Fruit fly (Drosophila melanogaster) whole organism, embryonic: ENCODE measurements around the gene Fum1.

Experiments used
- Antp ChIP-seq: fragments of 200-800 bp; sonication (Bioruptor generic); optimal IDR thresholded peaks from 3 replicates; lab custom pipeline; 2016; ENCODE audit warnings: missing biosample characterization, missing genetic modification characterization
- Atf6 ChIP-seq: fragments of 200-800 bp; sonication (Bioruptor generic); IDR thresholded peaks from 2 replicates; pipeline ENCODE4 v1.3.6; 2022; ENCODE audit warnings: missing biosample characterization, missing genetic modification characterization
- BEAF-32 ChIP-seq: fragments of 200-800 bp; sonication (Bioruptor generic); optimal IDR thresholded peaks from 3 replicates; lab custom pipeline; 2017; ENCODE audit warnings: missing biosample characterization, missing genetic modification characterization, mild to moderate bottlenecking, moderate library complexity, missing genetic modification reagents
- Bteb2 ChIP-seq: fragments of 200-800 bp; sonication (Bioruptor generic); optimal IDR thresholded peaks from 2 replicates; lab custom pipeline; 2016; ENCODE audit warnings: missing biosample characterization, missing genetic modification characterization
- CG11504 ChIP-seq: fragments of 200-800 bp; sonication (Bioruptor generic); optimal IDR thresholded peaks from 3 replicates; lab custom pipeline; 2019; ENCODE audit warnings: missing biosample characterization, mild to moderate bottlenecking, missing genetic modification characterization, moderate library complexity
- CG12769 ChIP-seq: fragments of 200-800 bp; sonication (Bioruptor generic); optimal IDR thresholded peaks from 2 replicates; lab custom pipeline; 2019; ENCODE audit warnings: missing biosample characterization, mild to moderate bottlenecking, missing genetic modification characterization, moderate library complexity
- CG13894 ChIP-seq: fragments of 200-800 bp; sonication (Bioruptor generic); optimal IDR thresholded peaks from 3 replicates; lab custom pipeline; 2018; ENCODE audit warnings: missing biosample characterization, mild to moderate bottlenecking, missing genetic modification characterization, moderate library complexity
- CG15011 ChIP-seq: fragments of 200-800 bp; sonication (Bioruptor generic); optimal IDR thresholded peaks from 3 replicates; lab custom pipeline; 2018; ENCODE audit warnings: missing biosample characterization, mild to moderate bottlenecking, missing genetic modification characterization
- CG15514 ChIP-seq: fragments of 200-800 bp; sonication (Bioruptor generic); optimal IDR thresholded peaks from 3 replicates; lab custom pipeline; 2017; ENCODE audit warnings: missing biosample characterization, missing genetic modification characterization, mild to moderate bottlenecking, moderate library complexity, missing genetic modification reagents
- CG18011 ChIP-seq: fragments of 200-800 bp; sonication (Bioruptor generic); optimal IDR thresholded peaks from 2 replicates; lab custom pipeline; 2017; ENCODE audit warnings: missing biosample characterization, missing genetic modification characterization, mild to moderate bottlenecking, moderate library complexity, missing genotype
- CG2889 ChIP-seq: fragments of 200-800 bp; sonication (Bioruptor generic); IDR thresholded peaks from 3 replicates; pipeline ENCODE4 v1.3.6; 2022; ENCODE audit warnings: missing biosample characterization, missing genetic modification characterization
- CG3163 ChIP-seq: fragments of 200-800 bp; sonication (Bioruptor generic); optimal IDR thresholded peaks from 3 replicates; lab custom pipeline; 2016; ENCODE audit warnings: missing biosample characterization, missing genetic modification characterization
- CG32772 ChIP-seq: fragments of 200-800 bp; sonication (Bioruptor generic); IDR thresholded peaks from 2 replicates; pipeline ENCODE4 v1.3.6; 2022; ENCODE audit warnings: missing biosample characterization, missing genetic modification characterization
- CG33557 ChIP-seq: fragments of 200-800 bp; sonication (Bioruptor generic); optimal IDR thresholded peaks from 2 replicates; lab custom pipeline; 2019; ENCODE audit warnings: missing biosample characterization, mild to moderate bottlenecking, missing genetic modification characterization, moderate library complexity
- CG43689 ChIP-seq: fragments of 200-800 bp; sonication (Bioruptor generic); IDR thresholded peaks from 2 replicates; pipeline ENCODE4 v1.3.6; 2022; ENCODE audit warnings: missing biosample characterization, missing genetic modification characterization
- CG4617 ChIP-seq: fragments of 200-800 bp; sonication (Bioruptor generic); optimal IDR thresholded peaks from 3 replicates; lab custom pipeline; 2016; ENCODE audit warnings: missing biosample characterization, missing genetic modification characterization, borderline replicate concordance
- CG4730 ChIP-seq: fragments of 200-800 bp; sonication (Bioruptor generic); IDR thresholded peaks from 2 replicates; pipeline ENCODE4 v1.3.6; 2022; ENCODE audit warnings: missing biosample characterization, missing genetic modification characterization
- CG6272 ChIP-seq: fragments of 200-800 bp; sonication (Bioruptor generic); IDR thresholded peaks from 2 replicates; pipeline ENCODE4 v1.3.6; 2022; ENCODE audit warnings: missing biosample characterization, missing genetic modification characterization
- CG6654 ChIP-seq: fragments of 200-800 bp; sonication (Bioruptor generic); optimal IDR thresholded peaks from 2 replicates; lab custom pipeline; 2017; ENCODE audit warnings: missing biosample characterization, mild to moderate bottlenecking, missing genetic modification characterization
- CG8281 ChIP-seq: fragments of 200-800 bp; sonication (Bioruptor generic); optimal IDR thresholded peaks from 2 replicates; lab custom pipeline; 2018; ENCODE audit warnings: missing biosample characterization, mild to moderate bottlenecking, missing genetic modification characterization, moderate library complexity
- CG8290 ChIP-seq, 3 experiments: fragments of 200-800 bp; sonication (Bioruptor generic); optimal IDR thresholded peaks; 2 replicates each; lab custom pipeline; 2016 to 2019; ENCODE audit warnings: missing biosample characterization in 3 of 3, missing genetic modification characterization in 3 of 3, mild to moderate bottlenecking in 2 of 3, moderate library complexity in 1 of 3
- CG9876 ChIP-seq: fragments of 200-800 bp; sonication (Bioruptor generic); optimal IDR thresholded peaks from 2 replicates; lab custom pipeline; 2016; ENCODE audit warnings: missing biosample characterization, missing genetic modification characterization
- CoRest ChIP-seq: fragments of 200-800 bp; sonication (Bioruptor generic); optimal IDR thresholded peaks from 3 replicates; lab custom pipeline; 2018; ENCODE audit warnings: missing biosample characterization, mild to moderate bottlenecking, missing genetic modification characterization, moderate library complexity
- Dll ChIP-seq: fragments of 200-800 bp; sonication (Bioruptor generic); IDR thresholded peaks from 4 replicates; pipeline ENCODE4 v1.3.6; 2022; ENCODE audit warnings: missing biosample characterization, missing genetic modification characterization; ENCODE audit not compliant: partially characterized antibody
- E2f1 ChIP-seq: fragments of 200-800 bp; sonication (Bioruptor generic); IDR thresholded peaks from 2 replicates; pipeline ENCODE4 v1.3.6; 2022; ENCODE audit warnings: missing biosample characterization, missing genetic modification characterization
- Fer3 ChIP-seq: fragments of 200-800 bp; sonication (Bioruptor generic); optimal IDR thresholded peaks from 2 replicates; lab custom pipeline; 2018; ENCODE audit warnings: missing biosample characterization, mild to moderate bottlenecking, missing genetic modification characterization, moderate library complexity
- GATAe ChIP-seq: fragments of 200-800 bp; sonication (Bioruptor generic); conservative IDR thresholded peaks from 2 replicates; pipeline ENCODE4 v1.3.6; 2022; ENCODE audit warnings: missing biosample characterization, missing genetic modification characterization
- H15 ChIP-seq: fragments of 200-800 bp; sonication (Bioruptor generic); IDR thresholded peaks from 3 replicates; pipeline ENCODE4 v1.3.6; 2022; ENCODE audit warnings: missing biosample characterization, missing genetic modification characterization
- Mad ChIP-seq: fragments of 200-800 bp; sonication (Bioruptor generic); optimal IDR thresholded peaks from 2 replicates; lab custom pipeline; 2016; ENCODE audit warnings: missing biosample characterization, missing genetic modification characterization
- Med ChIP-seq: fragments of 200-800 bp; sonication (Bioruptor generic); peaks from one replicate; lab custom pipeline; 2016; ENCODE audit warnings: missing biosample characterization, missing genetic modification characterization, mild to moderate bottlenecking, inconsistent platforms, moderate library complexity
- al ChIP-seq: fragments of 200-800 bp; sonication (Bioruptor generic); IDR thresholded peaks from 2 replicates; pipeline ENCODE4 v1.3.6; 2022; ENCODE audit warnings: missing biosample characterization, missing genetic modification characterization
- bowl ChIP-seq: fragments of 200-800 bp; sonication (Bioruptor generic); IDR thresholded peaks from 2 replicates; pipeline ENCODE4 v1.3.6; 2022; ENCODE audit warnings: missing biosample characterization, missing genetic modification characterization
- ci ChIP-seq: fragments of 200-800 bp; sonication (Bioruptor generic); IDR thresholded peaks from 3 replicates; pipeline ENCODE4 v1.3.6; 2022; ENCODE audit warnings: missing biosample characterization, missing genetic modification characterization
- crc ChIP-seq: fragments of 200-800 bp; sonication (Bioruptor generic); optimal IDR thresholded peaks from 2 replicates; lab custom pipeline; 2016; ENCODE audit warnings: missing biosample characterization, missing genetic modification characterization
- dimm ChIP-seq: fragments of 200-800 bp; sonication (Bioruptor generic); IDR thresholded peaks from 2 replicates; pipeline ENCODE4 v1.3.6; 2022; ENCODE audit warnings: missing biosample characterization, missing genetic modification characterization
- dmrt99B ChIP-seq: fragments of 200-800 bp; sonication (Bioruptor generic); optimal IDR thresholded peaks from 2 replicates; lab custom pipeline; 2018; ENCODE audit warnings: missing biosample characterization, mild to moderate bottlenecking, missing genetic modification characterization, moderate library complexity
- dysf ChIP-seq: fragments of 200-800 bp; sonication (Bioruptor generic); IDR thresholded peaks from 3 replicates; pipeline ENCODE4 v1.3.6; 2022; ENCODE audit warnings: missing biosample characterization, missing genetic modification characterization
- fd102C ChIP-seq: fragments of 200-800 bp; sonication (Bioruptor generic); optimal IDR thresholded peaks from 2 replicates; lab custom pipeline; 2018; ENCODE audit warnings: missing biosample characterization, mild to moderate bottlenecking, missing genetic modification characterization, moderate library complexity
- gcm ChIP-seq: fragments of 200-800 bp; sonication (Bioruptor generic); optimal IDR thresholded peaks from 2 replicates; lab custom pipeline; 2019; ENCODE audit warnings: missing biosample characterization, mild to moderate bottlenecking, missing genetic modification characterization, moderate library complexity
- gem ChIP-seq: fragments of 200-800 bp; sonication (Bioruptor generic); optimal IDR thresholded peaks from 2 replicates; lab custom pipeline; 2019; ENCODE audit warnings: missing biosample characterization, mild to moderate bottlenecking, missing genetic modification characterization, moderate library complexity
- gro ChIP-seq: fragments of 200-800 bp; sonication (Bioruptor generic); optimal IDR thresholded peaks from 2 replicates; lab custom pipeline; 2016; ENCODE audit warnings: missing biosample characterization, missing genetic modification characterization
- gsb ChIP-seq: fragments of 200-800 bp; sonication (Bioruptor generic); IDR thresholded peaks from 2 replicates; pipeline ENCODE4 v1.3.6; 2022; ENCODE audit warnings: missing biosample characterization, missing genetic modification characterization
- inv ChIP-seq: fragments of 200-800 bp; sonication (Bioruptor generic); IDR thresholded peaks from 2 replicates; pipeline ENCODE4 v1.3.6; 2022; ENCODE audit warnings: missing biosample characterization, missing genetic modification characterization; ENCODE audit not compliant: partially characterized antibody
- nerfin-1 ChIP-seq: fragments of 200-800 bp; sonication (Bioruptor generic); optimal IDR thresholded peaks from 3 replicates; lab custom pipeline; 2019; ENCODE audit warnings: missing biosample characterization, mild to moderate bottlenecking, missing genetic modification characterization, moderate library complexity
- sqz ChIP-seq: fragments of 200-800 bp; sonication (Bioruptor generic); optimal IDR thresholded peaks from 3 replicates; lab custom pipeline; 2018; ENCODE audit warnings: missing biosample characterization, mild to moderate bottlenecking, missing genetic modification characterization
- stc ChIP-seq: fragments of 200-800 bp; sonication (Bioruptor generic); IDR thresholded peaks from 2 replicates; pipeline ENCODE4 v1.3.6; 2022; ENCODE audit warnings: missing biosample characterization, missing genetic modification characterization
- toy ChIP-seq: fragments of 200-800 bp; sonication (Bioruptor generic); IDR thresholded peaks from 2 replicates; pipeline ENCODE4 v1.3.6; 2022; ENCODE audit warnings: missing biosample characterization, missing genetic modification characterization
- tup ChIP-seq: fragments of 200-800 bp; sonication (Bioruptor generic); optimal IDR thresholded peaks from 2 replicates; lab custom pipeline; 2016; ENCODE audit warnings: missing biosample characterization, mild to moderate bottlenecking, missing genetic modification characterization, moderate library complexity

Gene Fum1

DNA sequence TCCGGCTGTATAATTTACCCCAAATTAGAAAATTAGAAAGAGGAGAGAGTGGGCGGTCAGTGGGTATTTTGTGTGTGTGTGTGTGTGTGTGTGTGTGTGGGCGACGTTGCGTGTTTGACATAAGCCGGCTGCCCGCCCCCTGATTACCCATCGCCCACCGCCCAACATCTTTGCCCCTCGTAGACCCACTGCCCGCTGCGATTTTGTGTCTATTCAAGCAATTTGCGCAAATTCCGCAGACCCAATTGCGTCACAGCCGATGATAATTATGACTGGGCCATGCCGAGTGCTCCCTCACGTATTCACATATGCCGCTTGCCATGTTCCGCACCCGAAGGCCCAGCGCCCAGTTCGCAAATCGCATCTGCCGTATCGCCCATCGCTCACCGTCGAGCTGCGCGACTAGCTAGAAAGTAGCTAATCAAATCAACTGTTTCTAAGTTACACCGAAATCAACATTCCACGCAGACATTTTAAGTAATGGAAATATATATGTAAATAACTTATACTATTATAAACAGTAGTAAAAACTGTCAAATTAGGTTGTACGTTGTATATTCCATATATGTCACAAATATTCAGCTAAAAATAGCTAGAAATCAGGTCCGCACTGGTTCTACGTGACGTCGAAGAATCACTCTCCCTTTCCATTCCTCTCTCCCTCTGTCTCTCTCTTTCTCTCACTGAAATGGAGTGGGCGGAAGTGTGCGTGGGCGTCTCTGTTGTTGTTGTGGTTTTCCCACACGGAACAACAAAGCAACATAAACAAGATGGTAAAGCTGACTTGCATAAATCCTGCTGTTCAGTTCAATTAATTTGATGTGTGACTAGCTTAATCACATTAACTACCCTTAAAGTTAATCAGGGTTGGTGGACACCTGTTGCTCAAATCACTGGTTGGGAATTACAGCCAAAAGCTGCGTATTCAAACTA lies 21.3 kb upstream of the Fum1 start (continued):
- TF ChIP-seq Bteb2 (no peak), Mad (GFP tag; lab: Kevin White, UChicago) (no peak), CG18011 (no peak), gcm (GFP tag; lab: Kevin White, UChicago) (peak; percentile 31), CG4617 (no peak), GATAe (no peak), H15 (GFP tag; lab: Robert Waterston, UW) (no peak), Med (peak; percentile 21), sqz (peak; percentile 70), bowl (no peak), CG15514 (peak; percentile 61), Antp (no peak), stc (GFP tag; lab: Robert Waterston, UW) (0 out of 2 replicates have a peak, but pooled peaks have one; percentile 10), Atf6 (peak; percentile 51; the same call in 1 of the 2 replicates), CG3163 (GFP tag; lab: Kevin White, UChicago) (no peak), crc (GFP tag; lab: Kevin White, UChicago) (no peak), CG8281 (tag; lab: Kevin White, UChicago) (no peak), CG13894 (peak; percentile 67), CG9876 (no peak), CG43689 (GFP tag; lab: Robert Waterston, UW) (no peak), toy (GFP tag; lab: Robert Waterston, UW) (no peak), al (GFP tag; lab: Robert Waterston, UW) (0 out of 2 replicates have a peak, but pooled peaks have one; percentile 4), CoRest (tag; lab: Kevin White, UChicago) (peak; percentile 51), CG33557 (GFP tag; lab: Kevin White, UChicago) (peak; percentile 10), dmrt99B (peak; percentile 49), gem (tag; lab: Kevin White, UChicago) (peak; percentile 66), gro (GFP tag; lab: Kevin White, UChicago) (no peak), tup (GFP tag; lab: Kevin White, UChicago) (no peak), CG12769 (tag; lab: Kevin White, UChicago) (peak; percentile 60), CG8290 (GFP tag; optimal IDR thresholded peaks at IDR 0.05; lab: Kevin White, UChicago) (no peak), CG8290 (tag; optimal IDR thresholded peaks at IDR 0.05; lab: Kevin White, UChicago) (peak in 1 of 2 experiments; percentile 1), Dll (GFP tag; lab: Robert Waterston, UW) (peak; percentile 34; the same call in 1 of the 4 replicates), CG2889 (GFP tag; lab: Robert Waterston, UW) (no peak), CG32772 (GFP tag; lab: Robert Waterston, UW) (no peak), dysf (GFP tag; lab: Robert Waterston, UW) (peak; percentile 53; the same call in 1 of the 3 replicates), BEAF-32 (peak; percentile 11), CG11504 (peak; percentile 61), CG6654 (no peak), CG4730 (GFP tag; lab: Robert Waterston, UW) (no peak), E2f1 (GFP tag; lab: Robert Waterston, UW) (no peak), nerfin-1 (tag; lab: Kevin White, UChicago) (peak; percentile 43), fd102C (GFP tag; lab: Kevin White, UChicago) (no peak), CG6272 (GFP tag; lab: Robert Waterston, UW) (peak; percentile 18; the same call in 1 of the 2 replicates), Fer3 (peak; percentile 71), CG15011 (peak; percentile 43), gsb (GFP tag; lab: Robert Waterston, UW) (no peak), dimm (GFP tag; lab: Robert Waterston, UW) (no peak), ci (GFP tag; lab: Robert Waterston, UW) (no peak), inv (GFP tag; lab: Robert Waterston, UW) (no peak)
